Fruit fly (Drosophila melanogaster): Measurements from ENCODE around the gene CG9782.

DNA sequence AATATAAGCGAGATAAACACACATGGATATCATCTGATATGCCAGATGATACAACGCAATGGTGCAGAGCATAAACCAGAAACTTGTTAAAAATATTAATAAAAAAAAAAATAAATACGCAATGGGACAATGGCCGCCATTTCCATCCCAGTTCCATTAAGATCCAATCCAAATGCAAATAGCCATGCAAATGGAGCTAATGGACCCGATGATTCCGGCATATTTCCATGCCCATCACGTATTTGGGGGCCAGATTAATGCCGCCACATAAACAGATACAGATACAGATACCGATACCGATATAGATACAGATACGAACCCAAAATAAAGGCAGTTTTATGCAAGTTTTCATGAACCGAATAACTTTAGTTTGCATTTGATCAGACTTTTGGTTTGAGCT is 2.1 kb upstream of the CG9782 start:
- TF ChIP-seq CG14655 (GFP tag; optimal IDR thresholded peaks at IDR 0.05) (no peak), Snoo (tag; optimal IDR thresholded peaks at IDR 0.05) (no peak), Pif1A (GFP tag; optimal IDR thresholded peaks at IDR 0.05) (no peak)
